Worm (Caenorhabditis elegans): ENCODE measurements around the gene lite-1.

Gene lite-1

ce11 chrX:6230669-6231068 is at the start of gene lite-1:
lite-1 (minus strand) TSS chrX:6230769.
- TF ChIP-seq unc-62 (GFP tag; optimal IDR thresholded peaks at IDR 0.05 in 1 of 2) (peak in 1 of 2 experiments; percentile 73), unc-62 (tag; optimal IDR thresholded peaks at IDR 0.05) (no peak), Y5F2A.4 (GFP tag; optimal IDR thresholded peaks at IDR 0.05) (no peak)

- TF ChIP-seq ama-1 (optimal IDR thresholded peaks at IDR 0.05) (peak; percentile 75), hlh-11 (tag; optimal IDR thresholded peaks at IDR 0.05) (peak; percentile 41), dmd-8 (GFP tag; IDR thresholded peaks at IDR 0.05) (no peak), lim-7 (GFP tag; IDR thresholded peaks at IDR 0.05) (0 out of 2 replicates have a peak, but pooled peaks have one; percentile 20), mdl-1 (tag; optimal IDR thresholded peaks at IDR 0.05) (peak in 1 of 2 experiments; percentile 6), hmg-1.1 (GFP tag; IDR thresholded peaks at IDR 0.05) (no peak), ztf-11 (tag; optimal IDR thresholded peaks at IDR 0.05) (no peak), Y5F2A.4 (GFP tag; optimal IDR thresholded peaks at IDR 0.05) (no peak), zip-11 (GFP tag; IDR thresholded peaks at IDR 0.05) (no peak), rbr-2 (tag; optimal IDR thresholded peaks at IDR 0.05) (peak; percentile 11), mxl-3 (GFP tag; optimal IDR thresholded peaks at IDR 0.05) (peak; percentile 22), fos-1 (tag; optimal IDR thresholded peaks at IDR 0.05) (no peak), T20F7.1 (GFP tag; optimal IDR thresholded peaks at IDR 0.05) (no peak), mep-1 (tag; optimal IDR thresholded peaks at IDR 0.05) (peak; percentile 32), madf-9 (GFP tag; conservative IDR thresholded peaks at IDR 0.05) (no peak), ceh-32 (tag; optimal IDR thresholded peaks at IDR 0.05; ENCODE audit: poor library complexity) (no peak)
Measured at ce11 chrX:6279625-6280024, 49.1 kb upstream of the lite-1 start, which contains the start of gene col-166. col-166 (plus strand) TSS chrX:6280016.

DNA sequence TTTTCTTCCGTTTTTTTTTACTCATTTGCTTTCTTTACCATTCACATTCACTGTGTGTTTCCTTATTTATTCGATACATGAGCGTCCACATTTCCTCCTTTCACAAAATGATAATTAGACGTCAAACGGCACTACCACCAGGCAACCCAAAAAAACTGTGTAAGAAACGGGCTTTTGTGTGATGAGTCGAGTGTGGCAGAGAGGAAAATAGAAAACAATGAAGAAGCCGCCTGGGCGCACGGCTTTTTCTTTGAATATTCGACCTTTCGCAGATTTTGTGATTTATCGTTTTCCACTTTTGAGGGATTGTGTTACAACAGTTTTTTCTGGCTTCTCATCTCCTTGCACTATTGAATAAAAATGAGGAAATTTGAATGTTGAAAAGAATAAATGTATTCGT is 47.7 kb upstream of the lite-1 start:
- TF ChIP-seq dmd-9 (GFP tag; IDR thresholded peaks at IDR 0.05) (no peak), fkh-10 (GFP tag; optimal IDR thresholded peaks at IDR 0.05) (no peak), dpl-1 (GFP tag; optimal IDR thresholded peaks at IDR 0.05) (no peak), aha-1 (tag) (peak; percentile 82), mep-1 (tag; optimal IDR thresholded peaks at IDR 0.05) (no peak), lin-39 (tag; optimal IDR thresholded peaks at IDR 0.05) (no peak), pqm-1 (tag; optimal IDR thresholded peaks at IDR 0.05) (no peak)

DNA sequence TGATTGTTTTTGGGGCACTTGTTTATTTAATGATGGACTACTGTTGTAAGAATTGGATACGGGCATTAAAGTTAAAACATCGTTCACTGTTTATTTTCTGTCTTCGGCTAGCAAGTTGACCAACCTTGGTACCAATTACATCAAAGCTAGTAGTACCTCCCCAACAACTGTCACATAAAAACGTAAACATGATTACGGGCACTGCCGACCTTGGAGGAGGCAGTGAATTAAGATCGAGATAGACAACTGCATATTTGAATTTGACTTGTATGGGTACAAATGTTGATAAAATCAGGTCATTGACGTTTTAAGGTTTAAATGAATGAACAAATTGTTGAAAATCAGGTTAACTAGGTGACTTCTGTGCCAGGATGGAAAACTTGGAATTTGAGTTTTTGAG is 46.7 kb upstream of the lite-1 start:
- TF ChIP-seq ceh-62 (tag; optimal IDR thresholded peaks at IDR 0.05) (no peak), ama-1 (optimal IDR thresholded peaks at IDR 0.05) (no peak)

ce11 chrX:6276701-6277100 is 46.1 kb upstream of the lite-1 start:
- TF ChIP-seq nhr-10 (tag; optimal IDR thresholded peaks at IDR 0.05) (no peak), madf-9 (GFP tag; conservative IDR thresholded peaks at IDR 0.05) (no peak), lin-13 (GFP tag; optimal IDR thresholded peaks at IDR 0.05) (no peak), nhr-111 (GFP tag; optimal IDR thresholded peaks at IDR 0.05) (no peak), aha-1 (tag) (peak; percentile 95), pqm-1 (tag; optimal IDR thresholded peaks at IDR 0.05) (no peak), mdt-29 (GFP tag; IDR thresholded peaks at IDR 0.05) (no peak), tag-97 (GFP tag; IDR thresholded peaks at IDR 0.05) (no peak)

DNA sequence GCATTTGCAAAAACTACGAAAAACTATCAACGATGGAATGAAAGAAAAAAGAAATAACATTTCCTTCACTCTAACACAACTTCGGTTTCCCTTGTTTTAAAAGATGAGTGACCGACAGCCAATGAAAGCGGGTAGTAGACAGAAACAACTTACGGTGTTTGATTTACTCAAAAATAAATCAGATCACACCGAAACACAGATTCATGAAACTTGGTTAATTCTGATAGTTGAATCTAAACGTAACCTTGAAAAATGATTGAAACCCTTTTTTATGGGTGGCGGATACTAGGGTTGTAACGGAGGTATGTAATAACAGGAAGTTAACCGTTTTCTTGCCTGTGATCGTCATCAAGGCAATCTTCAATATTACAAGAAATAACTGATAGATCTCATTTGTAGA is 44.8 kb upstream of the lite-1 start:
- TF ChIP-seq nhr-25 (tag; optimal IDR thresholded peaks at IDR 0.05; ENCODE audit: borderline replicate concordance, insufficient read depth) (peak; percentile 60), ceh-62 (tag; optimal IDR thresholded peaks at IDR 0.05) (no peak), nhr-6 (tag; optimal IDR thresholded peaks at IDR 0.05) (no peak), nhr-28 (tag; optimal IDR thresholded peaks at IDR 0.05) (peak; percentile 38), ceh-44 (GFP tag; IDR thresholded peaks at IDR 0.05) (0 out of 2 replicates have a peak, but pooled peaks have one; percentile 13), unc-62 (GFP tag; optimal IDR thresholded peaks at IDR 0.05 in 1 of 2) (no peak), unc-62 (tag; optimal IDR thresholded peaks at IDR 0.05) (no peak), Y105C5A.15 (GFP tag; IDR thresholded peaks at IDR 0.05) (no peak), egl-43 (GFP tag; IDR thresholded peaks at IDR 0.05) (no peak), dve-1 (tag; optimal IDR thresholded peaks at IDR 0.05; ENCODE audit: insufficient read depth) (no peak), jun-1 (tag; optimal IDR thresholded peaks at IDR 0.05) (no peak), ztf-11 (tag; optimal IDR thresholded peaks at IDR 0.05) (no peak), ama-1 (optimal IDR thresholded peaks at IDR 0.05) (no peak), hlh-30 (tag; optimal IDR thresholded peaks at IDR 0.05; ENCODE audit: insufficient read depth) (no peak)

All from whole organism, L4 larva.